Worm (Caenorhabditis elegans) whole organism, L4 larva: ENCODE data around the gene F02E8.4.

ENCODE experiments used
- D1046.2 ChIP-seq: fragments of 200-800 bp; sonication (Bioruptor generic); IDR thresholded peaks from 2 replicates; pipeline ENCODE4 v1.3.6; 2022; ENCODE audit warnings: missing genetic modification characterization, missing compliant biosample characterization
- F37D6.2 ChIP-seq: sonication (generic microtip); optimal IDR thresholded peaks from 2 replicates; lab custom pipeline; 2016; ENCODE audit warnings: mild to moderate bottlenecking, missing genetic modification characterization, missing compliant biosample characterization
- F44E2.7 ChIP-seq: fragments of 200-800 bp; sonication (Bioruptor generic); IDR thresholded peaks from 2 replicates; pipeline ENCODE4 v2.1.2; 2022; ENCODE audit warnings: missing genetic modification characterization, missing compliant biosample characterization
- R02D3.7 ChIP-seq: fragments of 150-350 bp; sonication (generic microtip); optimal IDR thresholded peaks from 3 replicates; lab custom pipeline; 2014; ENCODE audit warnings: missing biosample characterization, missing genetic modification characterization
- Y105C5A.15 ChIP-seq: fragments of 200-800 bp; sonication (Bioruptor generic); IDR thresholded peaks from 2 replicates; pipeline ENCODE4 v1.3.6; 2022; ENCODE audit warnings: missing genetic modification characterization, missing compliant biosample characterization
- Y48G9A.11 ChIP-seq: fragments of 200-800 bp; sonication (Bioruptor generic); IDR thresholded peaks from 2 replicates; pipeline ENCODE4 v1.3.6; 2022; ENCODE audit warnings: missing genetic modification reagents, missing genetic modification characterization, missing compliant biosample characterization
- ZK337.2 ChIP-seq: fragments of 200-800 bp; sonication (Bioruptor generic); IDR thresholded peaks from 2 replicates; pipeline ENCODE4 v1.3.6; 2022; ENCODE audit warnings: missing genetic modification reagents, missing genetic modification characterization, missing compliant biosample characterization
- ZK546.5 ChIP-seq, 2 experiments: sonication (generic microtip); optimal IDR thresholded peaks; 2 replicates each; lab custom pipeline; 2017; ENCODE audit warnings: missing biosample characterization in 2 of 2, missing genetic modification characterization in 2 of 2
- aha-1 ChIP-seq: fragments of 150-350 bp; peaks from one replicate; lab custom pipeline; 2014; ENCODE audit warnings: missing biosample characterization, missing genetic modification characterization
- ceh-32 ChIP-seq: sonication (generic microtip); optimal IDR thresholded peaks from 2 replicates; lab custom pipeline; 2016; ENCODE audit warnings: mild to moderate bottlenecking, missing genetic modification characterization, missing compliant biosample characterization; ENCODE audit not compliant: poor library complexity
- ces-1 ChIP-seq: fragments of 150-350 bp; sonication (generic microtip); optimal IDR thresholded peaks from 4 replicates; lab custom pipeline; 2014; ENCODE audit warnings: missing biosample characterization, missing genetic modification reagents, missing genetic modification characterization
- cey-2 ChIP-seq: sonication (generic microtip); optimal IDR thresholded peaks from 3 replicates; lab custom pipeline; 2017; ENCODE audit warnings: missing genetic modification characterization, mild to moderate bottlenecking, missing compliant biosample characterization, antibody characterized with exemption, borderline replicate concordance; ENCODE audit not compliant: insufficient read depth
- ctbp-1 ChIP-seq: fragments of 200-800 bp; sonication (Bioruptor generic); IDR thresholded peaks from 2 replicates; pipeline ENCODE4 v1.3.6; 2022; ENCODE audit warnings: missing genetic modification reagents, missing genetic modification characterization, missing compliant biosample characterization
- daf-12 ChIP-seq: fragments of 150-350 bp; optimal IDR thresholded peaks from 2 replicates; lab custom pipeline; 2014; ENCODE audit warnings: missing biosample characterization, missing genetic modification reagents, missing genetic modification characterization
- daf-19 ChIP-seq: fragments of 200-800 bp; sonication (Bioruptor generic); conservative IDR thresholded peaks from 2 replicates; pipeline ENCODE4 v1.3.6; 2022; ENCODE audit warnings: missing genetic modification characterization, missing compliant biosample characterization
- dmd-6 ChIP-seq: fragments of 200-800 bp; sonication (Bioruptor generic); IDR thresholded peaks from 2 replicates; pipeline ENCODE4 v1.3.6; 2022; ENCODE audit warnings: missing genetic modification reagents, missing genetic modification characterization, missing compliant biosample characterization
- dmd-8 ChIP-seq: fragments of 200-800 bp; sonication (Bioruptor generic); IDR thresholded peaks from 2 replicates; pipeline ENCODE4 v1.3.6; 2022; ENCODE audit warnings: missing genetic modification characterization, missing compliant biosample characterization
- dve-1 ChIP-seq: sonication (generic microtip); optimal IDR thresholded peaks from 2 replicates; lab custom pipeline; 2017; ENCODE audit warnings: antibody characterized with exemption, mild to moderate bottlenecking, missing genetic modification characterization, missing compliant biosample characterization; ENCODE audit not compliant: insufficient read depth
- egl-27 ChIP-seq: sonication (generic microtip); optimal IDR thresholded peaks from 3 replicates; lab custom pipeline; 2017; ENCODE audit warnings: missing biosample characterization, missing genetic modification reagents, missing genetic modification characterization
- fkh-10 ChIP-seq: fragments of 150-350 bp; optimal IDR thresholded peaks from 2 replicates; lab custom pipeline; 2014; ENCODE audit warnings: missing biosample characterization, missing genetic modification reagents, missing genetic modification characterization
- fos-1 ChIP-seq: fragments of 150-350 bp; optimal IDR thresholded peaks from 2 replicates; lab custom pipeline; 2014; ENCODE audit warnings: missing biosample characterization, missing genetic modification characterization
- gei-8 ChIP-seq: fragments of 200-800 bp; sonication (Bioruptor generic); optimal IDR thresholded peaks from 2 replicates; lab custom pipeline; 2018; ENCODE audit warnings: mild to moderate bottlenecking, missing genetic modification characterization, missing compliant biosample characterization
- hif-1 ChIP-seq, 2 experiments: sonication (generic microtip); optimal IDR thresholded peaks; 2 replicates each; lab custom pipeline; 2016 to 2017; ENCODE audit warnings: missing compliant biosample characterization in 2 of 2, missing genetic modification characterization in 2 of 2, missing genetic modification reagents in 2 of 2, missing genotype in 2 of 2, mild to moderate bottlenecking in 1 of 2
- lin-1 ChIP-seq: fragments of 200-800 bp; sonication (Bioruptor generic); IDR thresholded peaks from 2 replicates; pipeline ENCODE4 v1.3.6; 2022; ENCODE audit warnings: missing genetic modification reagents, missing genetic modification characterization, missing compliant biosample characterization
- lin-13 ChIP-seq: fragments of 150-350 bp; optimal IDR thresholded peaks from 2 replicates; lab custom pipeline; 2014; ENCODE audit warnings: missing biosample characterization, missing genetic modification reagents, missing genetic modification characterization
- lin-15B ChIP-seq: fragments of 150-350 bp; sonication (generic microtip); optimal IDR thresholded peaks from 3 replicates; lab custom pipeline; 2014; ENCODE audit warnings: missing biosample characterization, missing genetic modification characterization
- madf-9 ChIP-seq: fragments of 200-800 bp; sonication (Bioruptor generic); conservative IDR thresholded peaks from 2 replicates; pipeline ENCODE4 v1.3.6; 2022; ENCODE audit warnings: missing genetic modification reagents, missing genetic modification characterization, missing compliant biosample characterization
- mdt-29 ChIP-seq: fragments of 200-800 bp; sonication (Bioruptor generic); IDR thresholded peaks from 2 replicates; pipeline ENCODE4 v1.3.6; 2022; ENCODE audit warnings: missing genetic modification reagents, missing genetic modification characterization, missing compliant biosample characterization
- mep-1 ChIP-seq: fragments of 150-350 bp; sonication (generic microtip); optimal IDR thresholded peaks from 3 replicates; lab custom pipeline; 2014; ENCODE audit warnings: missing biosample characterization, missing genetic modification characterization
- mes-2 ChIP-seq: sonication (generic microtip); optimal IDR thresholded peaks from 2 replicates; lab custom pipeline; 2016; ENCODE audit warnings: missing genotype, mild to moderate bottlenecking, missing genetic modification characterization, missing compliant biosample characterization; ENCODE audit not compliant: poor library complexity, severe bottlenecking
- mxl-2 ChIP-seq: fragments of 200-800 bp; sonication (Bioruptor generic); conservative IDR thresholded peaks from 2 replicates; pipeline ENCODE4 v1.3.6; 2022; ENCODE audit warnings: missing genetic modification reagents, missing genetic modification characterization, missing compliant biosample characterization
- nhr-10 ChIP-seq: fragments of 150-350 bp; optimal IDR thresholded peaks from 2 replicates; lab custom pipeline; 2014; ENCODE audit warnings: missing biosample characterization, missing genetic modification characterization
- nhr-11 ChIP-seq: fragments of 150-350 bp; optimal IDR thresholded peaks from 2 replicates; lab custom pipeline; 2014; ENCODE audit warnings: missing biosample characterization, missing genetic modification characterization
- nhr-237 ChIP-seq: sonication (generic microtip); optimal IDR thresholded peaks from 2 replicates; lab custom pipeline; 2017; ENCODE audit warnings: missing biosample characterization, missing genetic modification characterization
- nhr-48 ChIP-seq: sonication (generic microtip); optimal IDR thresholded peaks from 2 replicates; lab custom pipeline; 2016; ENCODE audit warnings: mild to moderate bottlenecking, missing genetic modification characterization, missing compliant biosample characterization
- nhr-76 ChIP-seq: fragments of 150-350 bp; optimal IDR thresholded peaks from 2 replicates; lab custom pipeline; 2014; ENCODE audit warnings: missing biosample characterization, missing genetic modification characterization
- nhr-77 ChIP-seq: fragments of 150-350 bp; optimal IDR thresholded peaks from 2 replicates; lab custom pipeline; 2014; ENCODE audit warnings: missing biosample characterization, missing genetic modification characterization
- php-3 ChIP-seq: fragments of 200-800 bp; sonication (Bioruptor generic); IDR thresholded peaks from 2 replicates; pipeline ENCODE4 v1.3.6; 2022; ENCODE audit warnings: missing genetic modification reagents, missing genetic modification characterization, missing compliant biosample characterization
- sdz-12 ChIP-seq: fragments of 200-800 bp; sonication (Bioruptor generic); optimal IDR thresholded peaks from 2 replicates; lab custom pipeline; 2018; ENCODE audit warnings: mild to moderate bottlenecking, missing genetic modification characterization, missing compliant biosample characterization
- spr-1 ChIP-seq: sonication (generic microtip); optimal IDR thresholded peaks from 2 replicates; lab custom pipeline; 2016; ENCODE audit warnings: mild to moderate bottlenecking, missing genetic modification characterization, missing compliant biosample characterization
- tra-1 ChIP-seq: fragments of 200-800 bp; sonication (Bioruptor generic); IDR thresholded peaks from 2 replicates; pipeline ENCODE4 v1.3.6; 2022; ENCODE audit warnings: missing genetic modification reagents, missing genetic modification characterization, missing compliant biosample characterization
- unc-39 ChIP-seq: sonication (generic microtip); optimal IDR thresholded peaks from 2 replicates; lab custom pipeline; 2017; ENCODE audit warnings: missing biosample characterization, missing genetic modification characterization
- zag-1 ChIP-seq: fragments of 150-350 bp; optimal IDR thresholded peaks from 2 replicates; lab custom pipeline; 2014; ENCODE audit warnings: missing biosample characterization, missing genetic modification characterization
- zfp-2 ChIP-seq: sonication (generic microtip); optimal IDR thresholded peaks from 2 replicates; lab custom pipeline; 2016; ENCODE audit warnings: mild to moderate bottlenecking, missing genetic modification characterization, missing compliant biosample characterization
- zfp-3 ChIP-seq: fragments of 200-800 bp; sonication (Bioruptor generic); conservative IDR thresholded peaks from 2 replicates; pipeline ENCODE4 v1.3.6; 2022; ENCODE audit warnings: missing genetic modification reagents, missing genetic modification characterization, missing compliant biosample characterization
- zip-2 ChIP-seq: fragments of 150-350 bp; optimal IDR thresholded peaks from 2 replicates; lab custom pipeline; 2014; ENCODE audit warnings: missing biosample characterization, missing genetic modification characterization
- ztf-11 ChIP-seq: fragments of 150-350 bp; optimal IDR thresholded peaks from 2 replicates; lab custom pipeline; 2014; ENCODE audit warnings: missing biosample characterization, missing genetic modification characterization
- ztf-7 ChIP-seq: fragments of 150-350 bp; optimal IDR thresholded peaks from 2 replicates; lab custom pipeline; 2014; ENCODE audit warnings: missing biosample characterization, missing genetic modification characterization

The F02E8.4 gene

DNA sequence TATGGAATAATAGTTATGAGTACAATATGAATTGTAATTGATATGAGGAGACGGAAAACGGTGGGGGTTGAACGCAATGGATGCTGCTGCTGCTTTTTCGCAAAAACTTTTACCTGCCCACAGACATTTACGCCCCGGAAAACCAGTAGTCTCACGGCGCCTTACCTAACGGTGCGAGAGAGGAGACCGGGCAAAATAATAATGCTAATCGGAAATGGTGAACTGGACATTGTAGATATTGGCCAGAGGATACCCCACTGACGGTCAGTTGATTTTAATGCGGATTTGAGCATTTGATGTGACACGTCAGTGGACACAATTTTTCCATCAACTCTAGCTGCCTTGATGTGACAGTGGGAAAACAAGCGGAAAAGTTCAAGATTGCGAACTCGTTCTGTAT, 5.6 kb upstream of the F02E8.4 start, which contains the start of gene mltn-13:
Gene mltn-13 (minus strand): TSS at position 101 of the 400 bp plus-strand sequence.
- TF ChIP-seq dmd-8 (GFP tag; lab: Robert Waterston, UW) (no peak), ztf-11 (tag; lab: Kevin White, UChicago) (no peak), zip-2 (tag; lab: Kevin White, UChicago) (no peak), F44E2.7 (no peak), D1046.2 (GFP tag; lab: Robert Waterston, UW) (no peak), egl-27 (no peak), fkh-10 (no peak), zag-1 (tag; lab: Kevin White, UChicago) (no peak), nhr-10 (tag; lab: Kevin White, UChicago) (no peak), ceh-32 (tag; lab: Kevin White, UChicago) (no peak), hif-1 (tag; optimal IDR thresholded peaks at IDR 0.05; lab: Kevin White, UChicago) (no peak), dve-1 (tag; lab: Kevin White, UChicago) (no peak), R02D3.7 (tag; lab: Kevin White, UChicago) (no peak), nhr-237 (tag; lab: Kevin White, UChicago) (no peak), ZK546.5 (tag; optimal IDR thresholded peaks at IDR 0.05; lab: Kevin White, UChicago) (no peak), daf-12 (tag; lab: Kevin White, UChicago) (no peak), nhr-77 (no peak), php-3 (GFP tag; lab: Robert Waterston, UW) (no peak)

- no peak for TF ChIP-seq fos-1 (tag; lab: Kevin White, UChicago)
- no peak for TF ChIP-seq unc-39 (tag; lab: Kevin White, UChicago)
- no peak for TF ChIP-seq dmd-8 (GFP tag; lab: Robert Waterston, UW)
- TF ChIP-seq ZK337.2 (GFP tag; lab: Robert Waterston, UW), result no peak
- TF ChIP-seq nhr-237 (tag; lab: Kevin White, UChicago), result no peak
- no peak for TF ChIP-seq ZK546.5 (tag; optimal IDR thresholded peaks at IDR 0.05; lab: Kevin White, UChicago)
- TF ChIP-seq sdz-12, result no peak
- TF ChIP-seq mes-2, result no peak
- TF ChIP-seq ces-1, result no peak
- TF ChIP-seq, all 104 proteins: peak for 0
Observed at ce11 chrX:4451936-4452335, 2.0 kb upstream of the F02E8.4 start.

- TF ChIP-seq zfp-3 (GFP tag; lab: Robert Waterston, UW), result no peak
- no peak for TF ChIP-seq hif-1 (tag; optimal IDR thresholded peaks at IDR 0.05; lab: Kevin White, UChicago)
- TF ChIP-seq gei-8 (GFP tag; lab: Kevin White, UChicago), result no peak
- no peak for TF ChIP-seq dve-1 (tag; lab: Kevin White, UChicago)
- TF ChIP-seq lin-1 (GFP tag; lab: Robert Waterston, UW), result no peak
- TF ChIP-seq Y48G9A.11 (GFP tag; lab: Robert Waterston, UW), result peak; percentile 58; the same call in 1 of the 2 replicates
- no peak for TF ChIP-seq dmd-6 (GFP tag; lab: Robert Waterston, UW)
- TF ChIP-seq aha-1 (tag; lab: Kevin White, UChicago), result peak; percentile 61
- no peak for TF ChIP-seq nhr-11 (tag; lab: Kevin White, UChicago)
- TF ChIP-seq mxl-2 (GFP tag; lab: Robert Waterston, UW), result no peak
- TF ChIP-seq mep-1 (tag; lab: Kevin White, UChicago), result no peak
- no peak for TF ChIP-seq cey-2 (tag; lab: Kevin White, UChicago)
- no peak for TF ChIP-seq fkh-10
- TF ChIP-seq mdt-29, result no peak
- peak; percentile 30; the same call in 1 of the 2 replicates for TF ChIP-seq ZK337.2 (GFP tag; lab: Robert Waterston, UW)
- no peak for TF ChIP-seq zfp-2 (tag; lab: Kevin White, UChicago)
- 0 out of 2 replicates have a peak, but pooled peaks have one; percentile 9 for TF ChIP-seq ctbp-1
- TF ChIP-seq Y105C5A.15, result 0 out of 2 replicates have a peak, but pooled peaks have one; percentile 33
- TF ChIP-seq nhr-48 (tag; lab: Kevin White, UChicago), result no peak
- TF ChIP-seq spr-1, result no peak
- TF ChIP-seq madf-9, result 0 out of 2 replicates have a peak, but pooled peaks have one; percentile 11
- no peak for TF ChIP-seq ztf-7 (tag; lab: Kevin White, UChicago)
- 0 out of 2 replicates have a peak, but pooled peaks have one; percentile 17 for TF ChIP-seq php-3 (GFP tag; lab: Robert Waterston, UW)
- TF ChIP-seq daf-19 (GFP tag; lab: Robert Waterston, UW), result peak; percentile 62; the same call in 1 of the 2 replicates
- TF ChIP-seq sdz-12, result no peak
- no peak for TF ChIP-seq nhr-76 (tag; lab: Kevin White, UChicago)
- no peak for TF ChIP-seq lin-15B
- TF ChIP-seq F37D6.2 (tag; lab: Kevin White, UChicago), result no peak
- no peak for TF ChIP-seq lin-13 (GFP tag; lab: Kevin White, UChicago)
- no peak for TF ChIP-seq tra-1
Observed at ce11 chrX:4453101-4453500, 819 bp upstream of the F02E8.4 start.
